Worm (Caenorhabditis elegans) whole organism, L4 larva: ENCODE measurements around the gene Y69H2.10.

Source experiments
- R02D3.7 ChIP-seq: fragments of 150-350 bp; sonication (generic microtip); optimal IDR thresholded peaks from 3 replicates; lab custom pipeline; 2014; ENCODE audit warnings: missing biosample characterization, missing genetic modification characterization
- Y105C5A.15 ChIP-seq: fragments of 200-800 bp; sonication (Bioruptor generic); IDR thresholded peaks from 2 replicates; pipeline ENCODE4 v1.3.6; 2022; ENCODE audit warnings: missing genetic modification characterization, missing compliant biosample characterization
- ZK337.2 ChIP-seq: fragments of 200-800 bp; sonication (Bioruptor generic); IDR thresholded peaks from 2 replicates; pipeline ENCODE4 v1.3.6; 2022; ENCODE audit warnings: missing genetic modification reagents, missing genetic modification characterization, missing compliant biosample characterization
- ZK546.5 ChIP-seq, 2 experiments: sonication (generic microtip); optimal IDR thresholded peaks; 2 replicates each; lab custom pipeline; 2017; ENCODE audit warnings: missing biosample characterization in 2 of 2, missing genetic modification characterization in 2 of 2
- aha-1 ChIP-seq: fragments of 150-350 bp; peaks from one replicate; lab custom pipeline; 2014; ENCODE audit warnings: missing biosample characterization, missing genetic modification characterization
- attf-4 ChIP-seq: sonication (generic microtip); optimal IDR thresholded peaks from 3 replicates; lab custom pipeline; 2017; ENCODE audit warnings: missing biosample characterization, missing genetic modification characterization
- ceh-28 ChIP-seq: fragments of 150-350 bp; optimal IDR thresholded peaks from 2 replicates; lab custom pipeline; 2014; ENCODE audit warnings: missing biosample characterization, missing genetic modification reagents, missing genetic modification characterization
- ctbp-1 ChIP-seq: fragments of 200-800 bp; sonication (Bioruptor generic); IDR thresholded peaks from 2 replicates; pipeline ENCODE4 v1.3.6; 2022; ENCODE audit warnings: missing genetic modification reagents, missing genetic modification characterization, missing compliant biosample characterization
- daf-12 ChIP-seq: fragments of 150-350 bp; optimal IDR thresholded peaks from 2 replicates; lab custom pipeline; 2014; ENCODE audit warnings: missing biosample characterization, missing genetic modification reagents, missing genetic modification characterization
- dmd-8 ChIP-seq: fragments of 200-800 bp; sonication (Bioruptor generic); IDR thresholded peaks from 2 replicates; pipeline ENCODE4 v1.3.6; 2022; ENCODE audit warnings: missing genetic modification characterization, missing compliant biosample characterization
- dpl-1 ChIP-seq: fragments of 150-350 bp; optimal IDR thresholded peaks from 2 replicates; lab custom pipeline; 2014; ENCODE audit warnings: missing biosample characterization, missing genetic modification reagents, missing genetic modification characterization
- duxl-1 ChIP-seq: sonication (generic microtip); optimal IDR thresholded peaks from 2 replicates; lab custom pipeline; 2016; ENCODE audit warnings: mild to moderate bottlenecking, missing genetic modification characterization, moderate library complexity, missing compliant biosample characterization; ENCODE audit not compliant: poor library complexity
- dve-1 ChIP-seq: sonication (generic microtip); optimal IDR thresholded peaks from 2 replicates; lab custom pipeline; 2017; ENCODE audit warnings: antibody characterized with exemption, mild to moderate bottlenecking, missing genetic modification characterization, missing compliant biosample characterization; ENCODE audit not compliant: insufficient read depth
- egl-43 ChIP-seq: fragments of 200-800 bp; sonication (Bioruptor generic); IDR thresholded peaks from 2 replicates; pipeline ENCODE4 v1.3.6; 2022; ENCODE audit warnings: missing genetic modification reagents, missing genetic modification characterization, missing compliant biosample characterization
- hlh-30 ChIP-seq: sonication (generic microtip); optimal IDR thresholded peaks from 2 replicates; lab custom pipeline; 2017; ENCODE audit warnings: antibody characterized with exemption, mild to moderate bottlenecking, missing genetic modification characterization, missing compliant biosample characterization; ENCODE audit not compliant: insufficient read depth
- hmg-1.1 ChIP-seq: fragments of 200-800 bp; sonication (Bioruptor generic); IDR thresholded peaks from 2 replicates; pipeline ENCODE4 v1.3.6; 2022; ENCODE audit warnings: missing genetic modification reagents, missing genetic modification characterization, missing compliant biosample characterization
- lin-1 ChIP-seq: fragments of 200-800 bp; sonication (Bioruptor generic); IDR thresholded peaks from 2 replicates; pipeline ENCODE4 v1.3.6; 2022; ENCODE audit warnings: missing genetic modification reagents, missing genetic modification characterization, missing compliant biosample characterization
- lin-13 ChIP-seq: fragments of 150-350 bp; optimal IDR thresholded peaks from 2 replicates; lab custom pipeline; 2014; ENCODE audit warnings: missing biosample characterization, missing genetic modification reagents, missing genetic modification characterization
- lin-38 ChIP-seq: fragments of 200-800 bp; sonication (Bioruptor generic); IDR thresholded peaks from 2 replicates; pipeline ENCODE4 v1.3.6; 2022; ENCODE audit warnings: missing genetic modification reagents, missing genetic modification characterization, missing compliant biosample characterization
- lsy-2 ChIP-seq, 2 experiments: fragments of 150-350 bp in 1 of 2; sonication (generic microtip) in 1 of 2; optimal IDR thresholded peaks; 2 replicates each; lab custom pipeline; 2014 to 2017; ENCODE audit warnings: missing biosample characterization in 2 of 2, missing genetic modification characterization in 2 of 2
- madf-5 ChIP-seq, 2 experiments: fragments of 200-800 bp; sonication (Bioruptor generic); IDR thresholded peaks; 2 replicates each; pipeline ENCODE4 v1.3.6; 2022; ENCODE audit warnings: missing compliant biosample characterization in 2 of 2, missing genetic modification characterization in 2 of 2
- madf-9 ChIP-seq: fragments of 200-800 bp; sonication (Bioruptor generic); conservative IDR thresholded peaks from 2 replicates; pipeline ENCODE4 v1.3.6; 2022; ENCODE audit warnings: missing genetic modification reagents, missing genetic modification characterization, missing compliant biosample characterization
- mep-1 ChIP-seq: fragments of 150-350 bp; sonication (generic microtip); optimal IDR thresholded peaks from 3 replicates; lab custom pipeline; 2014; ENCODE audit warnings: missing biosample characterization, missing genetic modification characterization
- mes-2 ChIP-seq: sonication (generic microtip); optimal IDR thresholded peaks from 2 replicates; lab custom pipeline; 2016; ENCODE audit warnings: missing genotype, mild to moderate bottlenecking, missing genetic modification characterization, missing compliant biosample characterization; ENCODE audit not compliant: poor library complexity, severe bottlenecking
- mxl-3 ChIP-seq: fragments of 200-800 bp; sonication (Bioruptor generic); optimal IDR thresholded peaks from 2 replicates; lab custom pipeline; 2018; ENCODE audit warnings: mild to moderate bottlenecking, missing genetic modification characterization, missing compliant biosample characterization
- rbr-2 ChIP-seq: sonication (generic microtip); optimal IDR thresholded peaks from 2 replicates; lab custom pipeline; 2016; ENCODE audit warnings: missing genotype, missing genetic modification characterization, missing compliant biosample characterization
- saeg-2 ChIP-seq: fragments of 200-800 bp; sonication (Bioruptor generic); IDR thresholded peaks from 2 replicates; pipeline ENCODE4 v1.3.6; 2022; ENCODE audit warnings: missing genetic modification reagents, missing genetic modification characterization, missing compliant biosample characterization
- set-16 ChIP-seq: fragments of 200-800 bp; sonication (Bioruptor generic); IDR thresholded peaks from 2 replicates; pipeline ENCODE4 v1.3.6; 2022; ENCODE audit warnings: missing genetic modification reagents, missing genetic modification characterization, missing compliant biosample characterization
- skn-1 ChIP-seq: fragments of 150-350 bp; optimal IDR thresholded peaks from 2 replicates; lab custom pipeline; 2014; ENCODE audit warnings: missing biosample characterization, missing genetic modification characterization
- snpc-4 ChIP-seq: fragments of 150-350 bp; optimal IDR thresholded peaks from 2 replicates; lab custom pipeline; 2014; ENCODE audit warnings: missing biosample characterization, missing genetic modification characterization
- spr-1 ChIP-seq: sonication (generic microtip); optimal IDR thresholded peaks from 2 replicates; lab custom pipeline; 2016; ENCODE audit warnings: mild to moderate bottlenecking, missing genetic modification characterization, missing compliant biosample characterization
- unc-62 ChIP-seq, 3 experiments: fragments of 150-350 bp in 1 of 3; sonication (generic microtip); optimal IDR thresholded peaks in 2 of 3; peaks in 1 of 3; 1 replicate in 1 of 3; 2 replicates in 2 of 3; lab custom pipeline; 2014 to 2017; ENCODE audit warnings: missing biosample characterization in 3 of 3, missing genetic modification characterization in 3 of 3, missing genetic modification reagents in 3 of 3, missing genotype in 1 of 3
- zip-2 ChIP-seq: fragments of 150-350 bp; optimal IDR thresholded peaks from 2 replicates; lab custom pipeline; 2014; ENCODE audit warnings: missing biosample characterization, missing genetic modification characterization
- ztf-7 ChIP-seq: fragments of 150-350 bp; optimal IDR thresholded peaks from 2 replicates; lab custom pipeline; 2014; ENCODE audit warnings: missing biosample characterization, missing genetic modification characterization

Gene Y69H2.10

ce11 chrV:18674367-18674766 is 4.2 kb downstream of the Y69H2.10 start:
- TF ChIP-seq set-16 (GFP tag; lab: Robert Waterston, UW) (peak; percentile 70; the same call in 1 of the 2 replicates), madf-9 (GFP tag; lab: Robert Waterston, UW) (no peak)

DNA sequence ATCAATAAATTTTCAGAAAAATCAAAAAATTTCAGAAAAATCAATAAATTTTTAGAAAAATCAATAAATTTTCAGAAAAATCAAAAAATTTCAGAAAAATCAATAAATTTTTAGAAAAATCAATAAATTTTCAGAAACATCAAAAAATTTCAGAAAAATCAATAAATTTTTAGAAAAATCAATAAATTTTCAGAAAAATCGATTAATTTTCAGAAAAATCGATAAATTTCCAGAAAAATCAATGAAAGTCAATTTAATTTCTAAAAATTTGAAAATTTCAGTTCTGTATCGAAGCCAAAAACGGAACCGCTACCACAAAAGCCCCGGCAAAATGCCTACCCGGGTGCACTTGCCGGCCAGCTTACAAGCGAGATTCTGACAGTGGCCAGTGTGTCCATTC is 5.3 kb downstream of the Y69H2.10 start:
- TF ChIP-seq ceh-28 (tag; lab: Kevin White, UChicago) = peak; percentile 37
- TF ChIP-seq, all 104 proteins: peak for 1; not testable (repeated sequence) for 103

ce11 chrV:18684455-18684987 is 14.4 kb downstream of the Y69H2.10 start, which contains the start of gene Y69H2.17:
Y69H2.17 (plus strand) TSS chrV:18684937.
- TF ChIP-seq duxl-1 (tag; lab: Kevin White, UChicago) (no peak), ceh-28 (tag; lab: Kevin White, UChicago) (no peak), attf-4 (tag; lab: Kevin White, UChicago) (no peak), unc-62 (GFP tag; optimal IDR thresholded peaks at IDR 0.05 in 1 of 2; lab: Kevin White, UChicago) (peak in 1 of 2 experiments; percentile 30), unc-62 (tag; optimal IDR thresholded peaks at IDR 0.05; lab: Kevin White, UChicago) (no peak)

- no peak for TF ChIP-seq lsy-2 (tag; optimal IDR thresholded peaks at IDR 0.05; lab: Kevin White, UChicago)
Observed at ce11 chrV:18687361-18687760, 17.2 kb downstream of the Y69H2.10 start.

- TF ChIP-seq rbr-2 (peak; percentile 17), R02D3.7 (no peak), lin-1 (GFP tag; lab: Robert Waterston, UW) (no peak), saeg-2 (no peak), lin-13 (no peak), unc-62 (GFP tag; optimal IDR thresholded peaks at IDR 0.05 in 1 of 2; lab: Kevin White, UChicago) (peak in 1 of 2 experiments; percentile 88), unc-62 (tag; optimal IDR thresholded peaks at IDR 0.05; lab: Kevin White, UChicago) (no peak), dpl-1 (peak; percentile 59), lin-38 (GFP tag; lab: Robert Waterston, UW) (peak; percentile 33; the same call in 1 of the 2 replicates), mep-1 (tag; lab: Kevin White, UChicago) (peak; percentile 26), lsy-2 (tag; optimal IDR thresholded peaks at IDR 0.05; lab: Kevin White, UChicago) (peak in 1 of 2 experiments; percentile 55), dve-1 (tag; lab: Kevin White, UChicago) (peak; percentile 31)
Observed at ce11 chrV:18689681-18690080, 19.6 kb downstream of the Y69H2.10 start, which contains the start of the genes ubc-19 and Y69H2.7. ubc-19 (minus strand) TSS chrV:18689762. Y69H2.7 (plus strand) TSS chrV:18689989.

ce11 chrV:18695469-18695868 is 25.4 kb downstream of the Y69H2.10 start:
- TF ChIP-seq set-16 (GFP tag; lab: Robert Waterston, UW) = peak; percentile 56; the same call in 1 of the 2 replicates
- TF ChIP-seq egl-43 (GFP tag; lab: Robert Waterston, UW) = 0 out of 2 replicates have a peak, but pooled peaks have one; percentile 3
- TF ChIP-seq ZK546.5 (tag; optimal IDR thresholded peaks at IDR 0.05; lab: Kevin White, UChicago) = no peak

- no peak for TF ChIP-seq hlh-30 (tag; lab: Kevin White, UChicago)
- no peak for TF ChIP-seq Y105C5A.15 (GFP tag; lab: Robert Waterston, UW)
- no peak for TF ChIP-seq skn-1 (tag; lab: Kevin White, UChicago)
- TF ChIP-seq snpc-4 (tag; lab: Kevin White, UChicago) = no peak
- peak; percentile 84 for TF ChIP-seq set-16 (GFP tag; lab: Robert Waterston, UW)
- TF ChIP-seq ctbp-1 (GFP tag; lab: Robert Waterston, UW) = no peak
- TF ChIP-seq dmd-8 (GFP tag; lab: Robert Waterston, UW) = no peak
- no peak for TF ChIP-seq ZK337.2 (GFP tag; lab: Robert Waterston, UW)
- TF ChIP-seq aha-1 (tag; lab: Kevin White, UChicago) = peak; percentile 51
- TF ChIP-seq daf-12 = no peak
- TF ChIP-seq hmg-1.1 (GFP tag; lab: Robert Waterston, UW) = no peak
- TF ChIP-seq spr-1 (tag; lab: Kevin White, UChicago) = no peak
- TF ChIP-seq zip-2 (tag; lab: Kevin White, UChicago) = no peak
- TF ChIP-seq egl-43 (GFP tag; lab: Robert Waterston, UW) = 0 out of 2 replicates have a peak, but pooled peaks have one; percentile 46
- no peak for TF ChIP-seq mxl-3
- TF ChIP-seq madf-5 (GFP tag; IDR thresholded peaks at IDR 0.05; lab: Robert Waterston, UW) = no peak
- no peak for TF ChIP-seq mes-2
- no peak for TF ChIP-seq ztf-7 (tag; lab: Kevin White, UChicago)
Observed at ce11 chrV:18699326-18699725, 29.2 kb downstream of the Y69H2.10 start, which contains the start of gene nhr-241. nhr-241 (plus strand) TSS chrV:18699451.
